Fruit fly (Drosophila melanogaster) whole organism, prepupa: Measurements from ENCODE around the gene betaNACtes1.

Source experiments
- Blimp-1 ChIP-seq: fragments of 200-800 bp; sonication (Bioruptor generic); optimal IDR thresholded peaks from 3 replicates; lab custom pipeline; 2017; ENCODE audit warnings: missing biosample characterization, missing genetic modification characterization, mild to moderate bottlenecking, moderate library complexity, missing genetic modification reagents
- CG10631 ChIP-seq: fragments of 200-800 bp; sonication (Bioruptor generic); optimal IDR thresholded peaks from 2 replicates; lab custom pipeline; 2016; ENCODE audit warnings: missing biosample characterization, missing genetic modification characterization
- CG10669 ChIP-seq: fragments of 200-800 bp; sonication (Bioruptor generic); optimal IDR thresholded peaks from 3 replicates; lab custom pipeline; 2018; ENCODE audit warnings: missing biosample characterization, mild to moderate bottlenecking, missing genetic modification characterization, moderate library complexity
- CG11294 ChIP-seq: fragments of 200-800 bp; sonication (Bioruptor generic); IDR thresholded peaks from 2 replicates; pipeline ENCODE4 v1.3.6; 2022; ENCODE audit warnings: missing biosample characterization, missing genetic modification characterization
- CG11902 ChIP-seq: fragments of 200-800 bp; sonication (Bioruptor generic); optimal IDR thresholded peaks from 3 replicates; lab custom pipeline; 2016; ENCODE audit warnings: missing biosample characterization, missing genetic modification characterization
- CG15336 ChIP-seq: fragments of 200-800 bp; sonication (Bioruptor generic); IDR thresholded peaks from 2 replicates; pipeline ENCODE4 v1.3.6; 2022; ENCODE audit warnings: missing biosample characterization, missing genetic modification characterization
- CG1621 ChIP-seq: fragments of 200-800 bp; sonication (Bioruptor generic); optimal IDR thresholded peaks from 3 replicates; lab custom pipeline; 2018; ENCODE audit warnings: missing biosample characterization, mild to moderate bottlenecking, missing genetic modification characterization
- CG16779 ChIP-seq: fragments of 200-800 bp; sonication (Bioruptor generic); optimal IDR thresholded peaks from 3 replicates; lab custom pipeline; 2017; ENCODE audit warnings: missing biosample characterization, mild to moderate bottlenecking, missing genetic modification characterization
- CG31627 ChIP-seq: fragments of 200-800 bp; sonication (Bioruptor generic); optimal IDR thresholded peaks from 3 replicates; lab custom pipeline; 2016; ENCODE audit warnings: missing biosample characterization, missing genetic modification characterization
- CG32006 ChIP-seq: fragments of 200-800 bp; sonication (Bioruptor generic); optimal IDR thresholded peaks from 3 replicates; lab custom pipeline; 2017; ENCODE audit warnings: missing biosample characterization, mild to moderate bottlenecking, missing genetic modification characterization
- CG34406 ChIP-seq: fragments of 200-800 bp; sonication (Bioruptor generic); optimal IDR thresholded peaks from 3 replicates; lab custom pipeline; 2016; ENCODE audit warnings: missing biosample characterization, missing genetic modification characterization
- CG3919 ChIP-seq: fragments of 200-800 bp; sonication (Bioruptor generic); optimal IDR thresholded peaks from 3 replicates; lab custom pipeline; 2016; ENCODE audit warnings: missing biosample characterization, missing genetic modification characterization
- CG4318 ChIP-seq: fragments of 200-800 bp; sonication (Bioruptor generic); optimal IDR thresholded peaks from 3 replicates; lab custom pipeline; 2017; ENCODE audit warnings: missing biosample characterization, mild to moderate bottlenecking, missing genetic modification characterization
- CG6163 ChIP-seq: fragments of 200-800 bp; sonication (Bioruptor generic); IDR thresholded peaks from 3 replicates; pipeline ENCODE4 v1.3.6; 2022; ENCODE audit warnings: missing biosample characterization, missing genetic modification characterization
- CG6276 ChIP-seq: fragments of 200-800 bp; sonication (Bioruptor generic); optimal IDR thresholded peaks from 2 replicates; lab custom pipeline; 2017; ENCODE audit warnings: missing biosample characterization, mild to moderate bottlenecking, missing genetic modification characterization
- CG6792 ChIP-seq: fragments of 200-800 bp; sonication (Bioruptor generic); optimal IDR thresholded peaks from 3 replicates; lab custom pipeline; 2016; ENCODE audit warnings: missing biosample characterization, missing genetic modification characterization
- CG6808 ChIP-seq: fragments of 200-800 bp; sonication (Bioruptor generic); optimal IDR thresholded peaks from 3 replicates; lab custom pipeline; 2017; ENCODE audit warnings: missing biosample characterization, missing genetic modification characterization, mild to moderate bottlenecking, moderate library complexity, missing genetic modification reagents
- CG6854 ChIP-seq: fragments of 200-800 bp; sonication (Bioruptor generic); optimal IDR thresholded peaks from 2 replicates; lab custom pipeline; 2017; ENCODE audit warnings: missing biosample characterization, mild to moderate bottlenecking, missing genetic modification characterization
- CG7368 ChIP-seq: fragments of 200-800 bp; sonication (Bioruptor generic); optimal IDR thresholded peaks from 3 replicates; lab custom pipeline; 2016; ENCODE audit warnings: missing biosample characterization, missing genetic modification characterization
- CG8119 ChIP-seq: fragments of 200-800 bp; sonication (Bioruptor generic); IDR thresholded peaks from 3 replicates; pipeline ENCODE4 v1.3.6; 2022; ENCODE audit warnings: missing biosample characterization, missing genetic modification characterization
- CG8319 ChIP-seq: fragments of 200-800 bp; sonication (Bioruptor generic); optimal IDR thresholded peaks from 3 replicates; lab custom pipeline; 2016; ENCODE audit warnings: missing biosample characterization, missing genetic modification characterization
- CG8632 ChIP-seq: fragments of 200-800 bp; sonication (Bioruptor generic); optimal IDR thresholded peaks from 3 replicates; lab custom pipeline; 2016; ENCODE audit warnings: missing biosample characterization, missing genetic modification characterization
- CG9139 ChIP-seq: fragments of 200-800 bp; sonication (Bioruptor generic); optimal IDR thresholded peaks from 3 replicates; lab custom pipeline; 2017; ENCODE audit warnings: missing biosample characterization, mild to moderate bottlenecking, missing genetic modification characterization
- Eip75B ChIP-seq: fragments of 200-800 bp; sonication (Bioruptor generic); optimal IDR thresholded peaks from 3 replicates; lab custom pipeline; 2016; ENCODE audit warnings: missing biosample characterization, missing genetic modification characterization
- Eip78C ChIP-seq: fragments of 200-800 bp; sonication (Bioruptor generic); peaks from one replicate; lab custom pipeline; 2016; ENCODE audit warnings: missing biosample characterization, missing genetic modification characterization
- Eip93F ChIP-seq: fragments of 200-800 bp; sonication (Bioruptor generic); optimal IDR thresholded peaks from 2 replicates; lab custom pipeline; 2016; ENCODE audit warnings: missing biosample characterization, mild to moderate bottlenecking, missing genetic modification characterization
- Ets21C ChIP-seq: fragments of 200-800 bp; sonication (Bioruptor generic); optimal IDR thresholded peaks from 3 replicates; lab custom pipeline; 2016; ENCODE audit warnings: missing biosample characterization, missing genetic modification characterization
- Gug ChIP-seq: fragments of 200-800 bp; sonication (Bioruptor generic); IDR thresholded peaks from 2 replicates; pipeline ENCODE4 v1.3.6; 2022; ENCODE audit warnings: missing biosample characterization, missing genetic modification characterization
- Hr38 ChIP-seq: sonication (Bioruptor generic); optimal IDR thresholded peaks from 2 replicates; lab custom pipeline; 2016; ENCODE audit warnings: missing biosample characterization, missing genetic modification characterization
- Hr39 ChIP-seq: fragments of 200-800 bp; sonication (Bioruptor generic); optimal IDR thresholded peaks from 2 replicates; lab custom pipeline; 2016; ENCODE audit warnings: missing biosample characterization, missing genetic modification characterization
- Hr4 ChIP-seq: fragments of 200-800 bp; sonication (Bioruptor generic); optimal IDR thresholded peaks from 3 replicates; lab custom pipeline; 2016; ENCODE audit warnings: missing biosample characterization, missing genetic modification characterization
- Lpt ChIP-seq: fragments of 200-800 bp; sonication (Bioruptor generic); optimal IDR thresholded peaks from 3 replicates; lab custom pipeline; 2016; ENCODE audit warnings: missing biosample characterization, missing genetic modification characterization
- Met ChIP-seq: fragments of 200-800 bp; sonication (Bioruptor generic); optimal IDR thresholded peaks from 3 replicates; lab custom pipeline; 2016; ENCODE audit warnings: missing biosample characterization, missing genetic modification characterization
- OdsH ChIP-seq: fragments of 200-800 bp; sonication (Bioruptor generic); optimal IDR thresholded peaks from 3 replicates; lab custom pipeline; 2016; ENCODE audit warnings: missing biosample characterization, missing genetic modification characterization
- Smox ChIP-seq: fragments of 200-800 bp; sonication (Bioruptor generic); optimal IDR thresholded peaks from 3 replicates; lab custom pipeline; 2016; ENCODE audit warnings: missing biosample characterization, missing genetic modification characterization
- Sox14 ChIP-seq: fragments of 200-800 bp; sonication (Bioruptor generic); optimal IDR thresholded peaks from 3 replicates; lab custom pipeline; 2016; ENCODE audit warnings: missing biosample characterization, missing genetic modification characterization
- Sox15 ChIP-seq: fragments of 200-800 bp; sonication (Bioruptor generic); optimal IDR thresholded peaks from 3 replicates; lab custom pipeline; 2016; ENCODE audit warnings: missing biosample characterization, missing genetic modification characterization
- achi ChIP-seq: fragments of 200-800 bp; sonication (Bioruptor generic); optimal IDR thresholded peaks from 3 replicates; lab custom pipeline; 2016; ENCODE audit warnings: missing biosample characterization, missing genetic modification characterization
- acj6 ChIP-seq: fragments of 200-800 bp; sonication (Bioruptor generic); optimal IDR thresholded peaks from 3 replicates; lab custom pipeline; 2016; ENCODE audit warnings: missing biosample characterization, missing genetic modification characterization
- cyc ChIP-seq: fragments of 200-800 bp; sonication (Bioruptor generic); optimal IDR thresholded peaks from 3 replicates; lab custom pipeline; 2016; ENCODE audit warnings: missing biosample characterization, missing genetic modification characterization
- dac ChIP-seq: fragments of 200-800 bp; sonication (Bioruptor generic); optimal IDR thresholded peaks from 2 replicates; lab custom pipeline; 2017; ENCODE audit warnings: missing biosample characterization, mild to moderate bottlenecking, missing genetic modification characterization
- dsx ChIP-seq: fragments of 200-800 bp; optimal IDR thresholded peaks from 3 replicates; lab custom pipeline; 2019; ENCODE audit warnings: missing biosample characterization, mild to moderate bottlenecking, missing genetic modification characterization, moderate library complexity; ENCODE audit not compliant: poor library complexity, severe bottlenecking
- esn ChIP-seq: fragments of 200-800 bp; sonication (Bioruptor generic); optimal IDR thresholded peaks from 2 replicates; lab custom pipeline; 2016; ENCODE audit warnings: missing biosample characterization, mild to moderate bottlenecking, missing genetic modification characterization, moderate library complexity
- fd59A ChIP-seq: fragments of 200-800 bp; sonication (Bioruptor generic); optimal IDR thresholded peaks from 2 replicates; lab custom pipeline; 2017; ENCODE audit warnings: missing biosample characterization, mild to moderate bottlenecking, missing genetic modification characterization, missing genetic modification reagents
- fd85E ChIP-seq: fragments of 200-800 bp; sonication (Bioruptor generic); optimal IDR thresholded peaks from 3 replicates; lab custom pipeline; 2016; ENCODE audit warnings: missing biosample characterization, missing genetic modification characterization
- fkh ChIP-seq: fragments of 200-800 bp; sonication (Bioruptor generic); optimal IDR thresholded peaks from 3 replicates; lab custom pipeline; 2017; ENCODE audit warnings: missing biosample characterization, mild to moderate bottlenecking, missing genetic modification characterization, moderate library complexity
- lz ChIP-seq: fragments of 200-800 bp; sonication (Bioruptor generic); optimal IDR thresholded peaks from 3 replicates; lab custom pipeline; 2016; ENCODE audit warnings: missing biosample characterization, missing genetic modification characterization
- pdm3 ChIP-seq: fragments of 200-800 bp; sonication (Bioruptor generic); optimal IDR thresholded peaks from 3 replicates; lab custom pipeline; 2016; ENCODE audit warnings: missing biosample characterization, missing genetic modification characterization
- salr ChIP-seq, 2 experiments: fragments of 200-800 bp; sonication (Bioruptor generic); optimal IDR thresholded peaks; 3 replicates each; lab custom pipeline; 2016 to 2018; ENCODE audit warnings: missing biosample characterization in 2 of 2, missing genetic modification characterization in 2 of 2, mild to moderate bottlenecking in 1 of 2
- ss ChIP-seq, 2 experiments: fragments of 200-800 bp; sonication (Bioruptor generic); optimal IDR thresholded peaks; 2 replicates in 1 of 2; 3 replicates in 1 of 2; lab custom pipeline; 2017 to 2018; ENCODE audit warnings: mild to moderate bottlenecking in 2 of 2, missing biosample characterization in 2 of 2, missing genetic modification characterization in 2 of 2, moderate library complexity in 1 of 2
- svp ChIP-seq: fragments of 200-800 bp; sonication (Bioruptor generic); peaks from one replicate; lab custom pipeline; 2016; ENCODE audit warnings: missing biosample characterization, missing genetic modification characterization
- topi ChIP-seq: fragments of 200-800 bp; sonication (Bioruptor generic); optimal IDR thresholded peaks from 3 replicates; lab custom pipeline; 2016; ENCODE audit warnings: missing biosample characterization, missing genetic modification characterization

betaNACtes1 gene

DNA sequence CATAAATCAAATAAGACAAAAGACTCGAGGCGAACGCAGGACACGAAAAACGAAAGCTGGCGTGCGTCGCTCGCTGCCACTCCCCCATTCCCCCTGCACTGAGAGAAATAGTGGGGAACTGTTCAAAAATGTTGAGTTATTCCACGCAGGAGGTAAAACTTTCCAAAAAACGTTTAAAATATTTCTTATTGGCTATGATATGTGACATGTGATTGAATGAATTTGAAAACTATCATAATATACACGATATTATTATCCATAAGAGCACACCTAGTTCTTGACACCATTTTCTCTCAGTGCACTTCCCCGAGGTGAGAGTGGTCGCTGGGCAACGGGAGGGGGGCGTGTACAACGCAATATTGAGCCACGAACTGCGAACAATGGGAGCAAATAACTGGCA, 38.5 kb downstream of the betaNACtes1 start:
- TF ChIP-seq Hr4 (GFP tag; lab: Kevin White, UChicago) (peak; percentile 57), CG4318 (GFP tag; lab: Kevin White, UChicago) (peak; percentile 32), Blimp-1 (GFP tag; lab: Kevin White, UChicago) (peak; percentile 57), CG1621 (tag; lab: Kevin White, UChicago) (peak; percentile 48), Met (GFP tag; lab: Kevin White, UChicago) (peak; percentile 58), acj6 (GFP tag; lab: Kevin White, UChicago) (peak; percentile 46), topi (GFP tag; lab: Kevin White, UChicago) (peak; percentile 61), esn (GFP tag; lab: Kevin White, UChicago) (peak; percentile 62), Eip93F (GFP tag; lab: Kevin White, UChicago) (no peak), Gug (no peak), Hr39 (GFP tag; lab: Kevin White, UChicago) (peak; percentile 39), CG6276 (no peak), achi (GFP tag; lab: Kevin White, UChicago) (peak; percentile 53), CG7368 (GFP tag; lab: Kevin White, UChicago) (peak; percentile 18), Lpt (GFP tag; lab: Kevin White, UChicago) (peak; percentile 4), Hr38 (GFP tag; lab: Kevin White, UChicago) (no peak), CG3919 (peak; percentile 62), CG11294 (GFP tag; lab: Robert Waterston, UW) (no peak), Sox14 (GFP tag; lab: Kevin White, UChicago) (peak; percentile 61), CG32006 (GFP tag; lab: Kevin White, UChicago) (peak; percentile 67), CG6792 (GFP tag; lab: Kevin White, UChicago) (peak; percentile 57), Sox15 (GFP tag; lab: Kevin White, UChicago) (peak; percentile 49), CG34406 (peak; percentile 53), CG8119 (peak; percentile 56; the same call in 2 of the 3 replicates), ss (GFP tag; optimal IDR thresholded peaks at IDR 0.05; lab: Kevin White, UChicago) (peak; percentile 59 to 68), salr (GFP tag; optimal IDR thresholded peaks at IDR 0.05; lab: Kevin White, UChicago) (peak; percentile 25 to 53), CG31627 (peak; percentile 28), lz (peak; percentile 42), pdm3 (GFP tag; lab: Kevin White, UChicago) (peak; percentile 50), fkh (GFP tag; lab: Kevin White, UChicago) (no peak), CG16779 (peak; percentile 10), Eip78C (GFP tag; lab: Kevin White, UChicago) (peak; percentile 83), svp (GFP tag; lab: Kevin White, UChicago) (peak; percentile 73), CG9139 (peak; percentile 34), OdsH (GFP tag; lab: Kevin White, UChicago) (peak; percentile 43), fd59A (GFP tag; lab: Kevin White, UChicago) (peak; percentile 63), fd85E (GFP tag; lab: Kevin White, UChicago) (peak; percentile 25), CG15336 (GFP tag; lab: Robert Waterston, UW) (0 out of 2 replicates have a peak, but pooled peaks have one; percentile 12), CG6163 (GFP tag; lab: Robert Waterston, UW) (0 out of 3 replicates have a peak, but pooled peaks have one; percentile 49), CG6808 (GFP tag; lab: Kevin White, UChicago) (peak; percentile 60), CG8632 (GFP tag; lab: Kevin White, UChicago) (peak; percentile 49), Smox (peak; percentile 43), CG6854 (GFP tag; lab: Kevin White, UChicago) (no peak), CG8319 (no peak), Ets21C (GFP tag; lab: Kevin White, UChicago) (no peak), Eip75B (GFP tag; lab: Kevin White, UChicago) (peak; percentile 60), dsx (GFP tag; lab: Kevin White, UChicago) (peak; percentile 34), CG10631 (GFP tag; lab: Kevin White, UChicago) (peak; percentile 62), CG11902 (GFP tag; lab: Kevin White, UChicago) (peak; percentile 4), dac (GFP tag; lab: Kevin White, UChicago) (no peak), CG10669 (GFP tag; lab: Kevin White, UChicago) (peak; percentile 65), cyc (peak; percentile 57)
